Worm (Caenorhabditis elegans): ENCODE measurements around the gene sdz-8.

ce11 chrV:11562643-11563042, 46.7 kb upstream of the sdz-8 start, which contains the start of gene srx-86:
- no peak for TF ChIP-seq snpc-4 (tag; optimal IDR thresholded peaks at IDR 0.05)
- no peak for TF ChIP-seq nhr-76 (tag; optimal IDR thresholded peaks at IDR 0.05)
- no peak for TF ChIP-seq mab-5 (tag; optimal IDR thresholded peaks at IDR 0.05)
- TF ChIP-seq lin-13 (tag; optimal IDR thresholded peaks at IDR 0.05) = no peak
- TF ChIP-seq unc-62 (GFP tag; optimal IDR thresholded peaks at IDR 0.05) = no peak
- TF ChIP-seq nhr-28 (tag; optimal IDR thresholded peaks at IDR 0.05) = no peak
- TF ChIP-seq ceh-39 (tag; optimal IDR thresholded peaks at IDR 0.05) = no peak
- TF ChIP-seq pha-4 (tag; optimal IDR thresholded peaks at IDR 0.05) = no peak
- no peak for TF ChIP-seq mep-1 (tag; optimal IDR thresholded peaks at IDR 0.05)
